Worm (Caenorhabditis elegans): ENCODE results near the gene srw-100.

ce11 chrV:1752496-1752895 lies 41.5 kb downstream of the srw-100 start, which contains the start of gene ZK697.1:
- TF ChIP-seq him-1 (tag; optimal IDR thresholded peaks at IDR 0.05) = no peak
- TF ChIP-seq dao-5 (tag; optimal IDR thresholded peaks at IDR 0.05) = no peak
- no peak for TF ChIP-seq W03F9.2 (tag; optimal IDR thresholded peaks at IDR 0.05)

Data from whole organism, L4/young adult.